Worm (Caenorhabditis elegans) whole organism, L2 larva: Measurements from ENCODE around the gene acr-24.

Experiments
- ama-1 ChIP-seq: fragments of 150-350 bp; optimal IDR thresholded peaks from 2 replicates; lab custom pipeline; 2018; ENCODE audit warnings: inconsistent platforms
- nhr-10 ChIP-seq: sonication (generic microtip); optimal IDR thresholded peaks from 2 replicates; lab custom pipeline; 2017; ENCODE audit warnings: missing biosample characterization, missing genetic modification characterization
- peb-1 ChIP-seq: fragments of 150-350 bp; optimal IDR thresholded peaks from 2 replicates; lab custom pipeline; 2014; ENCODE audit warnings: missing biosample characterization, missing genetic modification characterization
- unc-39 ChIP-seq: fragments of 150-350 bp; optimal IDR thresholded peaks from 2 replicates; lab custom pipeline; 2014; ENCODE audit warnings: missing biosample characterization, missing genetic modification characterization

- TF ChIP-seq nhr-10 (tag; lab: Kevin White, UChicago) (no peak), ama-1 (no peak), unc-39 (no peak), peb-1 (tag; lab: Kevin White, UChicago) (no peak)
These were observed 27.6 kb downstream of the acr-24 start for ce11 chrIV:15524923-15525322.
